Worm (Caenorhabditis elegans) whole organism, L3 larva: ENCODE data around the gene stdh-2.

Experiments used
- R02D3.7 ChIP-seq: fragments of 150-350 bp; optimal IDR thresholded peaks from 2 replicates; lab custom pipeline; 2014; ENCODE audit warnings: missing biosample characterization, missing genetic modification characterization
- ZK546.5 ChIP-seq: sonication (generic microtip); optimal IDR thresholded peaks from 2 replicates; lab custom pipeline; 2017; ENCODE audit warnings: missing biosample characterization, missing genetic modification characterization
- aly-2 ChIP-seq: fragments of 150-350 bp; optimal IDR thresholded peaks from 2 replicates; lab custom pipeline; 2014; ENCODE audit warnings: missing biosample characterization, missing genetic modification characterization
- ceh-16 ChIP-seq: sonication (generic microtip); optimal IDR thresholded peaks from 2 replicates; lab custom pipeline; 2017; ENCODE audit warnings: missing biosample characterization, missing genetic modification characterization
- ceh-28 ChIP-seq: fragments of 150-350 bp; optimal IDR thresholded peaks from 2 replicates; lab custom pipeline; 2014; ENCODE audit warnings: missing biosample characterization, missing genetic modification reagents, missing genetic modification characterization
- ceh-82 ChIP-seq: fragments of 150-350 bp; optimal IDR thresholded peaks from 2 replicates; lab custom pipeline; 2014; ENCODE audit warnings: missing biosample characterization, missing genetic modification characterization
- daf-12 ChIP-seq: fragments of 150-350 bp; optimal IDR thresholded peaks from 2 replicates; lab custom pipeline; 2014; ENCODE audit warnings: missing biosample characterization, missing genetic modification reagents, missing genetic modification characterization
- elt-1 ChIP-seq: fragments of 150-350 bp; optimal IDR thresholded peaks from 2 replicates; lab custom pipeline; 2014; ENCODE audit warnings: missing biosample characterization, missing genetic modification characterization
- elt-2 ChIP-seq: sonication (generic microtip); optimal IDR thresholded peaks from 2 replicates; lab custom pipeline; 2016; ENCODE audit warnings: missing genetic modification reagents, mild to moderate bottlenecking, missing genetic modification characterization, missing compliant biosample characterization
- elt-3 ChIP-seq, 3 experiments: fragments of 150-350 bp in 1 of 3; sonication (generic microtip) in 2 of 3; optimal IDR thresholded peaks; 2 replicates in 2 of 3; 4 replicates in 1 of 3; lab custom pipeline; 2014 to 2017; ENCODE audit warnings: missing biosample characterization in 3 of 3, missing genetic modification characterization in 3 of 3
- eor-1 ChIP-seq, 2 experiments: fragments of 150-350 bp; optimal IDR thresholded peaks; 2 replicates each; lab custom pipeline; 2014 to 2018; ENCODE audit warnings: missing biosample characterization in 2 of 2, missing genetic modification characterization in 2 of 2
- fkh-10 ChIP-seq: sonication (generic microtip); optimal IDR thresholded peaks from 2 replicates; lab custom pipeline; 2017; ENCODE audit warnings: missing biosample characterization, missing genetic modification reagents, missing genetic modification characterization
- fkh-2 ChIP-seq: fragments of 150-350 bp; optimal IDR thresholded peaks from 2 replicates; lab custom pipeline; 2014; ENCODE audit warnings: missing biosample characterization, missing genetic modification reagents, missing genetic modification characterization
- hmg-11 ChIP-seq: sonication (generic microtip); optimal IDR thresholded peaks from 2 replicates; lab custom pipeline; 2016; ENCODE audit warnings: missing genetic modification characterization, missing compliant biosample characterization
- jun-1 ChIP-seq: fragments of 150-350 bp; optimal IDR thresholded peaks from 2 replicates; lab custom pipeline; 2014; ENCODE audit warnings: missing biosample characterization, missing genetic modification reagents, missing genetic modification characterization
- lin-15B ChIP-seq: fragments of 150-350 bp; optimal IDR thresholded peaks from 2 replicates; lab custom pipeline; 2014; ENCODE audit warnings: missing biosample characterization, missing genetic modification characterization
- lin-39 ChIP-seq: fragments of 150-350 bp; optimal IDR thresholded peaks from 2 replicates; lab custom pipeline; 2018; ENCODE audit warnings: missing biosample characterization, missing genetic modification reagents, missing genetic modification characterization
- lsy-12 ChIP-seq: sonication (generic microtip); optimal IDR thresholded peaks from 2 replicates; lab custom pipeline; 2016; ENCODE audit warnings: mild to moderate bottlenecking, missing genetic modification characterization, missing compliant biosample characterization
- mdl-1 ChIP-seq: fragments of 150-350 bp; optimal IDR thresholded peaks from 2 replicates; lab custom pipeline; 2014; ENCODE audit warnings: missing biosample characterization, missing genetic modification characterization
- mml-1 ChIP-seq: fragments of 150-350 bp; sonication (generic microtip); optimal IDR thresholded peaks from 3 replicates; lab custom pipeline; 2014; ENCODE audit warnings: missing biosample characterization, missing genetic modification characterization
- nfya-1 ChIP-seq: sonication (generic microtip); optimal IDR thresholded peaks from 2 replicates; lab custom pipeline; 2017; ENCODE audit warnings: missing genetic modification characterization, mild to moderate bottlenecking, missing compliant biosample characterization, antibody characterized with exemption, moderate library complexity; ENCODE audit not compliant: insufficient read depth
- nhr-11 ChIP-seq: fragments of 150-350 bp; optimal IDR thresholded peaks from 2 replicates; lab custom pipeline; 2014; ENCODE audit warnings: missing biosample characterization, missing genetic modification characterization
- nhr-12 ChIP-seq: fragments of 150-350 bp; optimal IDR thresholded peaks from 2 replicates; lab custom pipeline; 2014; ENCODE audit warnings: missing biosample characterization, missing genetic modification characterization
- nhr-23 ChIP-seq: fragments of 150-350 bp; optimal IDR thresholded peaks from 2 replicates; lab custom pipeline; 2014; ENCODE audit warnings: missing biosample characterization, missing genetic modification reagents, missing genetic modification characterization
- nhr-237 ChIP-seq: fragments of 150-350 bp; optimal IDR thresholded peaks from 2 replicates; lab custom pipeline; 2014; ENCODE audit warnings: missing biosample characterization, missing genetic modification characterization
- nhr-28 ChIP-seq: fragments of 150-350 bp; optimal IDR thresholded peaks from 2 replicates; lab custom pipeline; 2014; ENCODE audit warnings: missing biosample characterization, missing genetic modification characterization
- nhr-43 ChIP-seq: sonication (generic microtip); optimal IDR thresholded peaks from 2 replicates; lab custom pipeline; 2016; ENCODE audit warnings: mild to moderate bottlenecking, missing genetic modification characterization, missing compliant biosample characterization; ENCODE audit not compliant: poor library complexity, severe bottlenecking
- nhr-76 ChIP-seq: fragments of 150-350 bp; sonication (generic microtip); optimal IDR thresholded peaks from 5 replicates; lab custom pipeline; 2014; ENCODE audit warnings: missing biosample characterization, missing genetic modification characterization
- nhr-77 ChIP-seq: fragments of 150-350 bp; optimal IDR thresholded peaks from 2 replicates; lab custom pipeline; 2014; ENCODE audit warnings: missing biosample characterization, missing genetic modification characterization
- pha-4 ChIP-seq: fragments of 150-350 bp; optimal IDR thresholded peaks from 2 replicates; lab custom pipeline; 2014; ENCODE audit warnings: missing biosample characterization, missing genetic modification reagents, missing genetic modification characterization
- pqm-1 ChIP-seq: fragments of 150-350 bp; optimal IDR thresholded peaks from 2 replicates; lab custom pipeline; 2017; ENCODE audit warnings: missing biosample characterization, missing genetic modification characterization, inconsistent platforms
- ztf-11 ChIP-seq: fragments of 150-350 bp; optimal IDR thresholded peaks from 2 replicates; lab custom pipeline; 2014; ENCODE audit warnings: missing biosample characterization, missing genetic modification characterization

stdh-2 gene

DNA sequence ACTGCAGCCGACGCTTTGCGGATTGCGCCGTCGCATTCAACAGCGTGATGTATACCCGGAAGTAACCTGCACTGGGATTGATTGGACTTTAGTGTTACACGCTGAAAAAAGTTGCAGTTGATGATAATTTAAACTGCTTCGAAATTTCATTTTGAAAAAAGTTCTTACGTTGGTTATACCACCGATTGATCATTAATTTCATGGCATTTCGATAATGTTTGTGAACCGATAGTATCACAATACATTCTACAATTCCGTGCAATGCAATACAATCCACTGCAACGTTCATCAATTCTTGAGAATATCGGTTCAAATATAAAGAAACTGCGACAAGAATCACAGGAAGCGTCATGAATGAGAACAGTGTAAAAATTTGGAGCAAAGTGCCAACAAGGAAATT lies 11.0 kb downstream of the stdh-2 start, which contains the start of gene F21H7.3:
Gene F21H7.3, minus strand, starts transcription at position 101 of the 400 bp plus-strand sequence.
- TF ChIP-seq nfya-1 (no peak), nhr-76 (tag; lab: Kevin White, UChicago) (no peak), hmg-11 (no peak), daf-12 (tag; lab: Kevin White, UChicago) (no peak), nhr-11 (no peak), elt-1 (no peak), R02D3.7 (tag; lab: Kevin White, UChicago) (no peak), ceh-82 (tag; lab: Kevin White, UChicago) (no peak), nhr-237 (tag; lab: Kevin White, UChicago) (no peak), nhr-77 (no peak), elt-3 (tag; optimal IDR thresholded peaks at IDR 0.05; lab: Kevin White, UChicago) (no peak), ceh-28 (no peak)

- TF ChIP-seq elt-2 (tag; lab: Kevin White, UChicago) (no peak), nhr-77 (no peak)
Observed at ce11 chrV:16235647-16236046, 11.5 kb downstream of the stdh-2 start, which contains the start of gene srh-98. srh-98 (minus strand) TSS chrV:16235747.

- TF ChIP-seq eor-1 (tag; optimal IDR thresholded peaks at IDR 0.05; lab: Kevin White, UChicago) = no peak
- TF ChIP-seq pha-4 = no peak
- no peak for TF ChIP-seq pqm-1 (tag; lab: Kevin White, UChicago)
- no peak for TF ChIP-seq mdl-1
- TF ChIP-seq mml-1 = no peak
- no peak for TF ChIP-seq jun-1 (tag; lab: Kevin White, UChicago)
- TF ChIP-seq fkh-10 (GFP tag; lab: Kevin White, UChicago) = no peak
- no peak for TF ChIP-seq nhr-237 (tag; lab: Kevin White, UChicago)
- TF ChIP-seq lin-15B (tag; lab: Kevin White, UChicago) = no peak
- TF ChIP-seq nhr-11 = no peak
- TF ChIP-seq fkh-2 (tag; lab: Kevin White, UChicago) = no peak
- no peak for TF ChIP-seq lsy-12 (tag; lab: Kevin White, UChicago)
- TF ChIP-seq elt-3 (tag; optimal IDR thresholded peaks at IDR 0.05; lab: Kevin White, UChicago) = no peak
- no peak for TF ChIP-seq elt-2 (tag; lab: Kevin White, UChicago)
- TF ChIP-seq nhr-23 (tag; lab: Kevin White, UChicago) = no peak
- TF ChIP-seq ztf-11 (tag; lab: Kevin White, UChicago) = no peak
- no peak for TF ChIP-seq aly-2 (tag; lab: Kevin White, UChicago)
- TF ChIP-seq ceh-16 (tag; lab: Kevin White, UChicago) = no peak
- no peak for TF ChIP-seq lin-39 (tag; lab: Kevin White, UChicago)
- TF ChIP-seq, all 47 proteins: peak for 0
Observed at ce11 chrV:16237223-16237622, 13.1 kb downstream of the stdh-2 start, which contains the start of gene F21H7.5. F21H7.5 (plus strand) TSS chrV:16237523.

DNA sequence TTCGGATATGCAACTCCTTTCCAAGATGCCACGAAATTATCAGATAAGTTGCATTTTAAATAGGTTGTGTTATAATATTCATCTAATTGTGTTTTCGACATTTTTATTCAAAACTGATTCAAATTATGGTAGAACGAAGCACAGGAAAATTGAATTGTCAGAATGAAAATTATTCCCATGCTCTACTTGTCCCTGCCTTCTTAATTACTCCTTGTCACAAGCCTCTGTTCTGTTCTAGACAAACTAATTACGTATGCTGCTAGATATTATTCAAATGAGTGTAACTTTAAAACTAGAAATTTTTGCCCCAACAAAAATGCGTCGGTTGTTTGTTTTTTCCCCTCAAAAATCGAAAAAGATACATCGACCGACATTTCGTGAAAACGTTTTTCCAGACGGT lies 20.0 kb downstream of the stdh-2 start, which contains the start of gene srh-104:
Gene srh-104, minus strand, starts transcription at position 101 of the 400 bp plus-strand sequence.
- TF ChIP-seq nhr-12 (tag; lab: Kevin White, UChicago) = no peak
- no peak for TF ChIP-seq nhr-11
- no peak for TF ChIP-seq pqm-1 (tag; lab: Kevin White, UChicago)
- TF ChIP-seq nhr-28 = no peak
- TF ChIP-seq elt-1 = no peak
- TF ChIP-seq nhr-23 (tag; lab: Kevin White, UChicago) = no peak

DNA sequence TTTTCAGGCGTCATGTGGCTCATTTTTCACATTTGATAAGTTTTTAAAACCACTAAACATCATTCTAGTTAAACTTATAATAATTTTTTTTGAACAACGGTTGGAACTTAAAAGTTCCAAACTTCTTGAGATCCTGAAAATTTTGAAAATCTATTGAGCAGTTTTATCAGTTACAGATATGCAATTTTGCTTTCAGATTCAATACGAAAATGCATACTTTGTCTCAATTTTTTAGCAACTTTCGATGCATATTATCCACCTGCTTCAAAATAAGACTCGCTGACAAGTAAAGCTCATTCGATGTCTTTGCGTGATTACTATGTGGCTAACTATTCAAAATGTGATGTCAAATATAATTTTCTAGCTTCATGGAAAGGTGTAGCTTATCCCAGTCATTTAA lies 22.5 kb downstream of the stdh-2 start, which contains the start of gene srh-95:
Gene srh-95, plus strand, starts transcription at position 301 of the 400 bp plus-strand sequence.
- TF ChIP-seq fkh-10 (GFP tag; lab: Kevin White, UChicago) = no peak

DNA sequence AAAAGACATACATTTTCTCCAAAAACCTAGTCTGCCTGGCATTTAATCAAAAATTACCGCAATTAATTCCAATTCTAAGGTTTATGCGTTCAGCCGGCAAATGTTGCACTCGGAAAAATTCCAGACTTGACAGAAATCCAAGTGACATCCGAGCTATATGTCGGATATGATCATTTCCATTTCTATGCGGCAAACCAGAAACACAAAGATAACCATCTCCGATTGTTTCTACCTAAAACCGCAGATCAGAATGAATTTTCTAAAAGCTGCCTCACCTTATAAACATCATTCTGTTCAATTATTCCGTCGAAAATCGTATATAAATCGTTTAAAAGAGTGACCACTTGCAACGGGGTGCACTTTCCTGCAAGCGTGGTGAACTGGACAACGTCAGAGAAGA lies 25.0 kb downstream of the stdh-2 start:
- TF ChIP-seq nhr-28 (no peak), nhr-237 (tag; lab: Kevin White, UChicago) (no peak), R02D3.7 (tag; lab: Kevin White, UChicago) (no peak), aly-2 (tag; lab: Kevin White, UChicago) (no peak), nhr-43 (tag; lab: Kevin White, UChicago) (no peak), ZK546.5 (no peak)
